Worm (Caenorhabditis elegans): Measurements from ENCODE around the gene F53C3.1.

The F53C3.1 gene

ce11 chrII:3913673-3914072 is 1.9 kb downstream of the F53C3.1 start:
- peak; percentile 33; the same call in 1 of the 2 replicates for TF ChIP-seq T22C8.4 (GFP tag; IDR thresholded peaks at IDR 0.05)
- TF ChIP-seq med-1 (GFP tag; optimal IDR thresholded peaks at IDR 0.05; ENCODE audit: insufficient read depth): no peak
- TF ChIP-seq tab-1 (GFP tag; IDR thresholded peaks at IDR 0.05): no peak

- no peak for TF ChIP-seq ztf-29 (GFP tag; IDR thresholded peaks at IDR 0.05)
- no peak for TF ChIP-seq T22C8.4 (GFP tag; IDR thresholded peaks at IDR 0.05)
- TF ChIP-seq flt-1 (GFP tag; IDR thresholded peaks at IDR 0.05): no peak
- no peak for TF ChIP-seq klf-2 (GFP tag; conservative IDR thresholded peaks at IDR 0.05)
- TF ChIP-seq ztf-23 (GFP tag; IDR thresholded peaks at IDR 0.05): no peak
Observed at ce11 chrII:3917985-3918633, 6.3 kb downstream of the F53C3.1 start.

ce11 chrII:3920611-3921010 is 8.8 kb downstream of the F53C3.1 start:
- TF ChIP-seq ref-1 (GFP tag; conservative IDR thresholded peaks at IDR 0.05): no peak
- TF ChIP-seq klf-2 (GFP tag; conservative IDR thresholded peaks at IDR 0.05): no peak
- TF ChIP-seq flt-1 (GFP tag; IDR thresholded peaks at IDR 0.05): no peak
- no peak for TF ChIP-seq med-1 (GFP tag; optimal IDR thresholded peaks at IDR 0.05; ENCODE audit: insufficient read depth)
- TF ChIP-seq T22C8.4 (GFP tag; IDR thresholded peaks at IDR 0.05): no peak
- no peak for TF ChIP-seq ztf-29 (GFP tag; IDR thresholded peaks at IDR 0.05)
- TF ChIP-seq cog-1 (tag; optimal IDR thresholded peaks at IDR 0.05): no peak
- no peak for TF ChIP-seq tab-1 (GFP tag; IDR thresholded peaks at IDR 0.05)
- no peak for TF ChIP-seq ztf-23 (GFP tag; IDR thresholded peaks at IDR 0.05)

ce11 chrII:3922696-3923095 is 10.9 kb downstream of the F53C3.1 start:
- TF ChIP-seq ztf-29 (GFP tag; IDR thresholded peaks at IDR 0.05) (no peak), ref-1 (GFP tag; conservative IDR thresholded peaks at IDR 0.05) (no peak), med-1 (GFP tag; optimal IDR thresholded peaks at IDR 0.05; ENCODE audit: insufficient read depth) (no peak), T22C8.4 (GFP tag; IDR thresholded peaks at IDR 0.05) (no peak), flt-1 (GFP tag; IDR thresholded peaks at IDR 0.05) (no peak)

- no peak for TF ChIP-seq ztf-23 (GFP tag; IDR thresholded peaks at IDR 0.05)
- no peak for TF ChIP-seq flt-1 (GFP tag; IDR thresholded peaks at IDR 0.05)
- no peak for TF ChIP-seq ref-1 (GFP tag; conservative IDR thresholded peaks at IDR 0.05)
- TF ChIP-seq med-1 (GFP tag; optimal IDR thresholded peaks at IDR 0.05; ENCODE audit: insufficient read depth): no peak
- TF ChIP-seq ztf-29 (GFP tag; IDR thresholded peaks at IDR 0.05): no peak
- TF ChIP-seq tab-1 (GFP tag; IDR thresholded peaks at IDR 0.05): no peak
- TF ChIP-seq cog-1 (tag; optimal IDR thresholded peaks at IDR 0.05): no peak
- TF ChIP-seq T22C8.4 (GFP tag; IDR thresholded peaks at IDR 0.05): no peak
- TF ChIP-seq klf-2 (GFP tag; conservative IDR thresholded peaks at IDR 0.05): no peak
Observed at ce11 chrII:3927943-3928393, 16.2 kb downstream of the F53C3.1 start, which contains the start of gene plpp-1.1. Gene plpp-1.1 (minus strand): TSS chrII:3927993.

ce11 chrII:3929446-3929845 is 17.6 kb downstream of the F53C3.1 start:
- TF ChIP-seq cog-1 (tag; optimal IDR thresholded peaks at IDR 0.05): no peak
- TF ChIP-seq med-1 (GFP tag; optimal IDR thresholded peaks at IDR 0.05; ENCODE audit: insufficient read depth): no peak
- no peak for TF ChIP-seq klf-2 (GFP tag; conservative IDR thresholded peaks at IDR 0.05)
- no peak for TF ChIP-seq ztf-23 (GFP tag; IDR thresholded peaks at IDR 0.05)
- no peak for TF ChIP-seq T22C8.4 (GFP tag; IDR thresholded peaks at IDR 0.05)
- no peak for TF ChIP-seq ztf-29 (GFP tag; IDR thresholded peaks at IDR 0.05)
- no peak for TF ChIP-seq flt-1 (GFP tag; IDR thresholded peaks at IDR 0.05)
- TF ChIP-seq tab-1 (GFP tag; IDR thresholded peaks at IDR 0.05): no peak
- TF ChIP-seq ref-1 (GFP tag; conservative IDR thresholded peaks at IDR 0.05): no peak

- peak; percentile 8 for TF ChIP-seq cog-1 (tag; optimal IDR thresholded peaks at IDR 0.05)
- no peak for TF ChIP-seq flt-1 (GFP tag; IDR thresholded peaks at IDR 0.05)
Observed at ce11 chrII:3930478-3931182, 18.8 kb downstream of the F53C3.1 start.

ce11 chrII:3931230-3931629 is 19.4 kb downstream of the F53C3.1 start:
- TF ChIP-seq klf-2 (GFP tag; conservative IDR thresholded peaks at IDR 0.05): no peak
- TF ChIP-seq tab-1 (GFP tag; IDR thresholded peaks at IDR 0.05): no peak
- no peak for TF ChIP-seq flt-1 (GFP tag; IDR thresholded peaks at IDR 0.05)
- no peak for TF ChIP-seq ztf-23 (GFP tag; IDR thresholded peaks at IDR 0.05)
- no peak for TF ChIP-seq ztf-29 (GFP tag; IDR thresholded peaks at IDR 0.05)
- no peak for TF ChIP-seq med-1 (GFP tag; optimal IDR thresholded peaks at IDR 0.05; ENCODE audit: insufficient read depth)
- no peak for TF ChIP-seq T22C8.4 (GFP tag; IDR thresholded peaks at IDR 0.05)
- TF ChIP-seq cog-1 (tag; optimal IDR thresholded peaks at IDR 0.05): no peak
- TF ChIP-seq ref-1 (GFP tag; conservative IDR thresholded peaks at IDR 0.05): no peak

- no peak for TF ChIP-seq ref-1 (GFP tag; conservative IDR thresholded peaks at IDR 0.05)
- TF ChIP-seq med-1 (GFP tag; optimal IDR thresholded peaks at IDR 0.05; ENCODE audit: insufficient read depth): no peak
- TF ChIP-seq tab-1 (GFP tag; IDR thresholded peaks at IDR 0.05): no peak
- TF ChIP-seq cog-1 (tag; optimal IDR thresholded peaks at IDR 0.05): no peak
- no peak for TF ChIP-seq ztf-29 (GFP tag; IDR thresholded peaks at IDR 0.05)
Observed at ce11 chrII:3931825-3932224, 20.0 kb downstream of the F53C3.1 start.

ce11 chrII:3933640-3934039 is 21.8 kb downstream of the F53C3.1 start, which contains the start of gene Y14H12B.2:
Gene Y14H12B.2 (minus strand): TSS chrII:3933740.
- no peak for TF ChIP-seq T22C8.4 (GFP tag; IDR thresholded peaks at IDR 0.05)
- no peak for TF ChIP-seq tab-1 (GFP tag; IDR thresholded peaks at IDR 0.05)
- no peak for TF ChIP-seq ztf-23 (GFP tag; IDR thresholded peaks at IDR 0.05)
- TF ChIP-seq flt-1 (GFP tag; IDR thresholded peaks at IDR 0.05): no peak
- TF ChIP-seq ref-1 (GFP tag; conservative IDR thresholded peaks at IDR 0.05): no peak
- no peak for TF ChIP-seq cog-1 (tag; optimal IDR thresholded peaks at IDR 0.05)
- no peak for TF ChIP-seq med-1 (GFP tag; optimal IDR thresholded peaks at IDR 0.05; ENCODE audit: insufficient read depth)
- no peak for TF ChIP-seq ztf-29 (GFP tag; IDR thresholded peaks at IDR 0.05)
- no peak for TF ChIP-seq klf-2 (GFP tag; conservative IDR thresholded peaks at IDR 0.05)
